Worm (Caenorhabditis elegans): ENCODE results near the gene bbs-4.

The bbs-4 gene

DNA sequence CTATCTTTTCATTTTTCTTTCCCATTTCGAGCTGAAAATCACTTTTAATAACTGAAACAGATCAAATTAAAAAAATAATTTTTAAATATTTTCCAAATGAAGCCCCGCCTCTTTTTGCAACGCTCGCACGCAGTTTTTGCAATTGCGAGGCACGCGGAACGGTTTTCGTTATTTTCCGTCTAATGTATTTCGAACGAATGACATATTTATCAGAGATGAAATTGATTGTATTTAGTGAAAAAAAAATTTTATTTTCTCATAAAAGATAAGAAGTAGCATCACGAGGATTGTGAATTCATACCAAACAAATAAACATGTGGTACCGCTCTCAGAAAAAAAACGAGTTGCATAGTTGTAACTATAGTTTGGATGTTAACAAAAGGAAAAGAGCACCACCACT, 17.9 kb upstream of the bbs-4 start, which contains the start of gene rpac-19 (continued):
- TF ChIP-seq aly-2 (tag; optimal IDR thresholded peaks at IDR 0.05) (no peak), nhr-25 (tag; optimal IDR thresholded peaks at IDR 0.05; ENCODE audit: borderline replicate concordance, insufficient read depth) (no peak), mdt-29 (GFP tag; IDR thresholded peaks at IDR 0.05) (peak; percentile 72; the same call in 1 of the 2 replicates), nhr-102 (tag; optimal IDR thresholded peaks at IDR 0.05) (peak; percentile 80), ceh-20 (GFP tag; IDR thresholded peaks at IDR 0.05) (0 out of 2 replicates have a peak, but pooled peaks have one; percentile 29), attf-4 (tag; optimal IDR thresholded peaks at IDR 0.05) (no peak), R02D3.7 (tag; optimal IDR thresholded peaks at IDR 0.05) (no peak), nhr-237 (tag; optimal IDR thresholded peaks at IDR 0.05) (no peak), ces-1 (GFP tag; optimal IDR thresholded peaks at IDR 0.05) (no peak), mdl-1 (tag; optimal IDR thresholded peaks at IDR 0.05) (peak in 1 of 2 experiments; percentile 33), spr-1 (tag; optimal IDR thresholded peaks at IDR 0.05) (peak; percentile 80), nhr-77 (tag; optimal IDR thresholded peaks at IDR 0.05) (peak; percentile 24), fos-1 (tag; optimal IDR thresholded peaks at IDR 0.05) (no peak), F49E8.2 (tag; optimal IDR thresholded peaks at IDR 0.05; ENCODE audit: borderline replicate concordance) (peak; percentile 70), ZK337.2 (GFP tag; IDR thresholded peaks at IDR 0.05) (no peak), lim-7 (GFP tag; IDR thresholded peaks at IDR 0.05) (no peak), Y5F2A.4 (GFP tag; optimal IDR thresholded peaks at IDR 0.05) (no peak), aha-1 (tag) (peak; percentile 72), snpc-4 (tag; optimal IDR thresholded peaks at IDR 0.05) (no peak), php-3 (GFP tag; IDR thresholded peaks at IDR 0.05) (peak; percentile 67; the same call in 1 of the 2 replicates), dpl-1 (GFP tag; optimal IDR thresholded peaks at IDR 0.05) (peak; percentile 71), ceh-44 (GFP tag; IDR thresholded peaks at IDR 0.05) (no peak), vab-7 (GFP tag; IDR thresholded peaks at IDR 0.05) (0 out of 2 replicates have a peak, but pooled peaks have one; percentile 37), nhr-6 (tag; optimal IDR thresholded peaks at IDR 0.05) (peak; percentile 81), mes-2 (tag; optimal IDR thresholded peaks at IDR 0.05; ENCODE audit: poor library complexity, severe bottlenecking) (peak; percentile 91), hif-1 (tag; optimal IDR thresholded peaks at IDR 0.05) (peak in 1 of 2 experiments; percentile 74), nhr-48 (tag; optimal IDR thresholded peaks at IDR 0.05) (peak; percentile 65), ztf-11 (tag; optimal IDR thresholded peaks at IDR 0.05) (no peak), mxl-2 (GFP tag; conservative IDR thresholded peaks at IDR 0.05) (no peak), skn-1 (tag; optimal IDR thresholded peaks at IDR 0.05) (no peak), pha-4 (GFP tag; IDR thresholded peaks at IDR 0.05) (peak; percentile 81), pha-4 (tag; optimal IDR thresholded peaks at IDR 0.05) (no peak), ceh-82 (tag; optimal IDR thresholded peaks at IDR 0.05) (no peak), nhr-76 (tag; optimal IDR thresholded peaks at IDR 0.05) (no peak), mxl-3 (GFP tag; optimal IDR thresholded peaks at IDR 0.05) (no peak), unc-62 (GFP tag; optimal IDR thresholded peaks at IDR 0.05 in 1 of 2) (no peak), unc-62 (tag; optimal IDR thresholded peaks at IDR 0.05) (no peak), madf-9 (GFP tag; conservative IDR thresholded peaks at IDR 0.05) (no peak), ceh-28 (tag; optimal IDR thresholded peaks at IDR 0.05) (no peak), pqm-1 (tag; optimal IDR thresholded peaks at IDR 0.05) (peak; percentile 12), Y48G9A.11 (GFP tag; IDR thresholded peaks at IDR 0.05) (0 out of 2 replicates have a peak, but pooled peaks have one; percentile 24), lin-1 (GFP tag; IDR thresholded peaks at IDR 0.05) (peak; percentile 31; the same call in 1 of the 2 replicates), ceh-32 (tag; optimal IDR thresholded peaks at IDR 0.05; ENCODE audit: poor library complexity) (no peak), zip-2 (tag; optimal IDR thresholded peaks at IDR 0.05) (peak; percentile 54), lsy-2 (tag; optimal IDR thresholded peaks at IDR 0.05) (peak in 1 of 2 experiments; percentile 84), nhr-11 (tag; optimal IDR thresholded peaks at IDR 0.05) (no peak), sdz-12 (GFP tag; optimal IDR thresholded peaks at IDR 0.05) (peak; percentile 64), T20F7.1 (GFP tag; optimal IDR thresholded peaks at IDR 0.05) (peak; percentile 70), fkh-10 (GFP tag; optimal IDR thresholded peaks at IDR 0.05) (no peak), zfp-3 (GFP tag; conservative IDR thresholded peaks at IDR 0.05) (peak; percentile 73; the same call in 1 of the 2 replicates), ama-1 (optimal IDR thresholded peaks at IDR 0.05) (peak; percentile 83), hlh-30 (tag; optimal IDR thresholded peaks at IDR 0.05; ENCODE audit: insufficient read depth) (peak; percentile 83)

Measured in whole organism, L4 larva.